Fruit fly (Drosophila melanogaster): ENCODE data around the gene CG32755.

CG32755 gene

dm6 chrX:5918499-5919126 is 31.4 kb upstream of the CG32755 start (continued):
- TF ChIP-seq ttk (GFP tag; IDR thresholded peaks at IDR 0.05) (peak; percentile 99), emc (GFP tag; optimal IDR thresholded peaks at IDR 0.05) (peak; percentile 97), fru (optimal IDR thresholded peaks at IDR 0.05) (no peak), maf-S (GFP tag; optimal IDR thresholded peaks at IDR 0.05) (peak; percentile 99), vnd (GFP tag; IDR thresholded peaks at IDR 0.05; ENCODE audit: partially characterized antibody) (peak; percentile 83), CTCF (GFP tag; optimal IDR thresholded peaks at IDR 0.05) (peak; percentile 71), CG10654 (GFP tag; optimal IDR thresholded peaks at IDR 0.05) (peak; percentile 98), CG1792 (GFP tag; optimal IDR thresholded peaks at IDR 0.05) (peak; percentile 98), gfzf (GFP tag; optimal IDR thresholded peaks at IDR 0.05) (peak; percentile 30), CG8089 (GFP tag; optimal IDR thresholded peaks at IDR 0.05) (peak; percentile 98), Med (GFP tag) (peak; percentile 100), CG12155 (GFP tag; optimal IDR thresholded peaks at IDR 0.05) (peak; percentile 98), Tbp (GFP tag; optimal IDR thresholded peaks at IDR 0.05) (no peak), CG2120 (GFP tag; optimal IDR thresholded peaks at IDR 0.05) (peak; percentile 100), Myb (GFP tag; optimal IDR thresholded peaks at IDR 0.05) (peak; percentile 94), HLHmδ (GFP tag; optimal IDR thresholded peaks at IDR 0.05) (no peak), vvl (GFP tag; IDR thresholded peaks at IDR 0.05) (peak; percentile 100), CG17612 (GFP tag; IDR thresholded peaks at IDR 0.05) (peak; percentile 99), cad (GFP tag; optimal IDR thresholded peaks at IDR 0.05) (no peak), CG6813 (GFP tag; optimal IDR thresholded peaks at IDR 0.05) (peak; percentile 98), mld (GFP tag; IDR thresholded peaks at IDR 0.05; ENCODE audit: partially characterized antibody) (0 out of 3 replicates have a peak, but pooled peaks have one; percentile 9), ftz-f1 (GFP tag; optimal IDR thresholded peaks at IDR 0.05) (peak; percentile 96), sens-2 (GFP tag; IDR thresholded peaks at IDR 0.05) (peak; percentile 98), CG3065 (GFP tag; optimal IDR thresholded peaks at IDR 0.05) (peak; percentile 96), chinmo (GFP tag; IDR thresholded peaks at IDR 0.05; ENCODE audit: partially characterized antibody) (peak; percentile 89; the same call in 2 of the 4 replicates), Sox102F (GFP tag; optimal IDR thresholded peaks at IDR 0.05) (peak; percentile 99), CG31441 (GFP tag; IDR thresholded peaks at IDR 0.05) (peak; percentile 97), wor (GFP tag; IDR thresholded peaks at IDR 0.05) (peak; percentile 98), CoRest (tag; optimal IDR thresholded peaks at IDR 0.05) (peak; percentile 99), salm (tag; optimal IDR thresholded peaks at IDR 0.05) (peak; percentile 97), seq (GFP tag; IDR thresholded peaks at IDR 0.05) (peak; percentile 99), onecut (GFP tag; IDR thresholded peaks at IDR 0.05) (peak; percentile 97), ssp (GFP tag; IDR thresholded peaks at IDR 0.05) (peak; percentile 96), CG7556 (GFP tag; optimal IDR thresholded peaks at IDR 0.05) (peak; percentile 98), CG4854 (GFP tag; optimal IDR thresholded peaks at IDR 0.05) (peak; percentile 96), CG32772 (GFP tag; IDR thresholded peaks at IDR 0.05) (peak; percentile 100), aop (GFP tag; IDR thresholded peaks at IDR 0.05) (peak; percentile 96), kay (GFP tag; optimal IDR thresholded peaks at IDR 0.05) (peak; percentile 98), Oli (tag; optimal IDR thresholded peaks at IDR 0.05) (peak; percentile 99), mam (GFP tag; optimal IDR thresholded peaks at IDR 0.05) (peak; percentile 100), CG9797 (GFP tag; optimal IDR thresholded peaks at IDR 0.05) (peak; percentile 57), CG30403 (GFP tag; optimal IDR thresholded peaks at IDR 0.05) (peak; percentile 99), CG14014 (GFP tag; IDR thresholded peaks at IDR 0.05) (peak; percentile 99), CG15073 (GFP tag; optimal IDR thresholded peaks at IDR 0.05) (peak; percentile 87), CG8290 (GFP tag; optimal IDR thresholded peaks at IDR 0.05) (peak; percentile 96), CG8290 (tag; optimal IDR thresholded peaks at IDR 0.05) (peak; percentile 80 to 100), CG32532 (GFP tag; IDR thresholded peaks at IDR 0.05) (peak; percentile 100), Adf1 (GFP tag; IDR thresholded peaks at IDR 0.05) (peak; percentile 92), CG14710 (tag; optimal IDR thresholded peaks at IDR 0.05) (peak; percentile 94), odd (GFP tag; optimal IDR thresholded peaks at IDR 0.05) (peak; percentile 97), slbo (GFP tag; IDR thresholded peaks at IDR 0.05) (peak; percentile 100), CG8944 (GFP tag; optimal IDR thresholded peaks at IDR 0.05) (peak; percentile 99)

Measured in whole organism, embryonic.